Fruit fly (Drosophila melanogaster) whole organism: Measurements from ENCODE around the gene simj.

Experiments
- CG8478 ChIP-seq: fragments of >200 bp; optimal IDR thresholded peaks from 2 replicates; lab custom pipeline; 2018; ENCODE audit warnings: inconsistent platforms
- pan ChIP-seq: fragments of >200 bp; optimal IDR thresholded peaks from 2 replicates; lab custom pipeline; 2017
- usp ChIP-seq: fragments of >200 bp; optimal IDR thresholded peaks from 2 replicates; lab custom pipeline; 2017; ENCODE audit warnings: missing biosample characterization, missing genetic modification characterization, mixed read lengths

DNA sequence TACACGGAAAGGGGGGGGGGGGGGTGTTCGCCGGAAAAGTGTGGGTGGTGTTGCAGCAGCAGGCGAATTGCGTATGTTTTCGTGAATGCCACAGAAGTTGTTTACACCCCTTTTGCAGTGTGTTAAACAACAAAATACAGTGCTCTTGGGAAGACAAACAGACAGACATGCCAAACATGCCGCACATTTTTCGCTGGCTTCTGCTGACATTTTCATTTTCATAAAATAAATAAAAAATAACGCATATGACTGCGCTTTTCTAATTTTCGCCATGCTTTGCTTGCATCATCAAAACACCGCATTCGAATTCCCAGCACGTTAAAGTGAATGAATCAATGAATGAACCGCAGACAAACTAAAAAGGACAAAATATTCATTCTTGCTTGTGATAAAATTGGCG lies 13.3 kb upstream of the simj start:
- TF ChIP-seq CG8478 (no peak), pan (lab: Kevin White, UChicago) (no peak), usp (GFP tag; lab: Kevin White, UChicago) (no peak)
